Worm (Caenorhabditis elegans) whole organism, early embryonic: Measurements from ENCODE around the gene Y102A11A.2.

Source experiments
- ama-1 ChIP-seq: fragments of 150-350 bp; optimal IDR thresholded peaks from 2 replicates; lab custom pipeline; 2014
- tra-4 ChIP-seq: sonication (generic microtip); optimal IDR thresholded peaks from 2 replicates; lab custom pipeline; 2017; ENCODE audit warnings: missing genetic modification characterization, missing compliant biosample characterization

DNA sequence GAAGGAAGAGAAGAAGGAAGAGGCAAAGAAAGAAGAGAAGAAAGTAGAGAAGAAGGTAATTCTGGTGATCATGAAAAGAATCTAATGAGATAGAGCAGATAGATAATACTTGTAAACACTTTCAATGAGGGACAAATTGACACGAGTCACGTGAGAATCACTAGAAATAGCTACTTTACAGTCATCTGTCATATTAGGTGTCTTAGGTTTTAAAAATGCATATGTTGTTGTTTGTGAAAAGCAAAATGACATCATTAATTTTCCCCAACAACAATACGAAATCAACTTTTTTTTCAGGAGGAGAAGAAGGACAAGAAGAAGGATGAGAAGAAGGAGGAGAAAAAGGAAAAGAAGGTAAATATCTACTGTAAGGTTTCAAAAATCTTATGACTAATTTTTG is 48.7 kb downstream of the Y102A11A.2 start:
- TF ChIP-seq ama-1 (lab: Kevin White, UChicago) (no peak), tra-4 (no peak)
